Fruit fly (Drosophila melanogaster): ENCODE results near the gene eff.

DNA sequence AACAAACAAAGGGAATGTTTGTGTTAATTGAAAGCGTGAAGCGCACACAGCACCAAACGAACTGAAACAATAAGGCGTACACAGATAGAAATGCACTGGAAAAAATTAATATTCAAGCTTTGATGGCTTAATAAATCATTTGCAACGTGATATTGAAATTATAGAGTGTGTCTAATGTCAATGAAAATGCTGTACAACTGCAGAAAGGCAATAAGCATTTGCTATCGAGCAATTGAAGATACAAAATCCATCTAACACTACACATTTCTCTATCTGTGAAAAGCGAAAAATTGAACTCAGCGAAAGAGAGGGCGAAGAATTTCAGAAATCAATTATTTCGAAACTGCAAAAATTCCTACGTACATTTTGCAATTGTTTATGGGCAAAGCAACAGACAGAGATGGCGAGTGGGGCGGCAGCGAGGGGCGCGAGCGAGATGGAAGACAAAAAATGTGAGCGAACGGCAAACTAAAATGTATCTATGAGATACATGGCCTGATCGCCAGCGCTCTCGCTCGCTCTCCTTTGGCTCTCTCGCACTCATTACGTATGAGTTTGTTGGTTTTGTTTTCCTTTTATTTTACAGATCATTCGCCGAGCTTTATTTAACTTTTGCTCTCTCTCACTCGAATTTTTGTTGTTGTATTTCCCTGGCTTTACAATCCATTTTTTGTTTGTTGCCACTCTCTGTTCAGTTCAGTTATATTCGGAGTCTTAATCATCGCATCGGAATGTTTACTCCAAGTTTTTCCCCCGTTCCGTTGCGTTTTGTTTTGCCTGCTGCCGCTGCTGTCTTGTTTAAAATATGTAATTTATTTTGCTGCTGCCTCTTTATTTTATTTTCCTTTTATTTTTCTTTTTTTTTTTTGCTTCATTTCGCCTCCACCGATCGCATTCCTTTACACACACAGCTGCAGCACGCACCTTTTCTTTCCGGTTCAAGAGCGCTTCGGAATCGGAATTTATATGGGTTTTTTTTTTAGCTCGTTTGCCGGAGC is 18.9 kb downstream of the eff start:
- TF ChIP-seq dan (GFP tag; IDR thresholded peaks at IDR 0.05) (no peak), pb (GFP tag; optimal IDR thresholded peaks at IDR 0.05) (peak; percentile 55), Atf-2 (GFP tag; optimal IDR thresholded peaks at IDR 0.05) (peak; percentile 59), CG6854 (GFP tag; optimal IDR thresholded peaks at IDR 0.05) (no peak)

All from whole organism, embryonic.